Worm (Caenorhabditis elegans) whole organism, L3 larva: ENCODE data around the gene Y55H10A.2.

ENCODE experiments used
- R02D3.7 ChIP-seq: fragments of 150-350 bp; optimal IDR thresholded peaks from 2 replicates; lab custom pipeline; 2014; ENCODE audit warnings: missing biosample characterization, missing genetic modification characterization
- ZK546.5 ChIP-seq: sonication (generic microtip); optimal IDR thresholded peaks from 2 replicates; lab custom pipeline; 2017; ENCODE audit warnings: missing biosample characterization, missing genetic modification characterization
- ama-1 ChIP-seq: fragments of 150-350 bp; optimal IDR thresholded peaks from 2 replicates; lab custom pipeline; 2018
- ceh-16 ChIP-seq: sonication (generic microtip); optimal IDR thresholded peaks from 2 replicates; lab custom pipeline; 2017; ENCODE audit warnings: missing biosample characterization, missing genetic modification characterization
- ceh-28 ChIP-seq: fragments of 150-350 bp; optimal IDR thresholded peaks from 2 replicates; lab custom pipeline; 2014; ENCODE audit warnings: missing biosample characterization, missing genetic modification reagents, missing genetic modification characterization
- ceh-82 ChIP-seq: fragments of 150-350 bp; optimal IDR thresholded peaks from 2 replicates; lab custom pipeline; 2014; ENCODE audit warnings: missing biosample characterization, missing genetic modification characterization
- ceh-9 ChIP-seq: sonication (generic microtip); optimal IDR thresholded peaks from 2 replicates; lab custom pipeline; 2018; ENCODE audit warnings: missing biosample characterization, missing genetic modification characterization
- daf-12 ChIP-seq: fragments of 150-350 bp; optimal IDR thresholded peaks from 2 replicates; lab custom pipeline; 2014; ENCODE audit warnings: missing biosample characterization, missing genetic modification reagents, missing genetic modification characterization
- egl-27 ChIP-seq: sonication (generic microtip); optimal IDR thresholded peaks from 4 replicates; lab custom pipeline; 2017; ENCODE audit warnings: missing biosample characterization, missing genetic modification reagents, missing genetic modification characterization
- egl-5 ChIP-seq: fragments of 150-350 bp; optimal IDR thresholded peaks from 2 replicates; lab custom pipeline; 2017; ENCODE audit warnings: missing biosample characterization, missing genetic modification reagents, missing genetic modification characterization, inconsistent platforms
- elt-1 ChIP-seq: fragments of 150-350 bp; optimal IDR thresholded peaks from 2 replicates; lab custom pipeline; 2014; ENCODE audit warnings: missing biosample characterization, missing genetic modification characterization
- elt-2 ChIP-seq: sonication (generic microtip); optimal IDR thresholded peaks from 2 replicates; lab custom pipeline; 2016; ENCODE audit warnings: missing genetic modification reagents, mild to moderate bottlenecking, missing genetic modification characterization, missing compliant biosample characterization
- eor-1 ChIP-seq, 2 experiments: fragments of 150-350 bp; optimal IDR thresholded peaks; 2 replicates each; lab custom pipeline; 2014 to 2018; ENCODE audit warnings: missing biosample characterization in 2 of 2, missing genetic modification characterization in 2 of 2
- fkh-10 ChIP-seq: sonication (generic microtip); optimal IDR thresholded peaks from 2 replicates; lab custom pipeline; 2017; ENCODE audit warnings: missing biosample characterization, missing genetic modification reagents, missing genetic modification characterization
- fkh-2 ChIP-seq: fragments of 150-350 bp; optimal IDR thresholded peaks from 2 replicates; lab custom pipeline; 2014; ENCODE audit warnings: missing biosample characterization, missing genetic modification reagents, missing genetic modification characterization
- fos-1 ChIP-seq: fragments of 150-350 bp; optimal IDR thresholded peaks from 2 replicates; lab custom pipeline; 2014; ENCODE audit warnings: missing biosample characterization, missing genetic modification characterization
- hmg-11 ChIP-seq: sonication (generic microtip); optimal IDR thresholded peaks from 2 replicates; lab custom pipeline; 2016; ENCODE audit warnings: missing genetic modification characterization, missing compliant biosample characterization
- jun-1 ChIP-seq: fragments of 150-350 bp; optimal IDR thresholded peaks from 2 replicates; lab custom pipeline; 2014; ENCODE audit warnings: missing biosample characterization, missing genetic modification reagents, missing genetic modification characterization
- lin-15B ChIP-seq: fragments of 150-350 bp; optimal IDR thresholded peaks from 2 replicates; lab custom pipeline; 2014; ENCODE audit warnings: missing biosample characterization, missing genetic modification characterization
- lin-39 ChIP-seq: fragments of 150-350 bp; optimal IDR thresholded peaks from 2 replicates; lab custom pipeline; 2018; ENCODE audit warnings: missing biosample characterization, missing genetic modification reagents, missing genetic modification characterization
- lsy-12 ChIP-seq: sonication (generic microtip); optimal IDR thresholded peaks from 2 replicates; lab custom pipeline; 2016; ENCODE audit warnings: mild to moderate bottlenecking, missing genetic modification characterization, missing compliant biosample characterization
- mdl-1 ChIP-seq: fragments of 150-350 bp; optimal IDR thresholded peaks from 2 replicates; lab custom pipeline; 2014; ENCODE audit warnings: missing biosample characterization, missing genetic modification characterization
- mml-1 ChIP-seq: fragments of 150-350 bp; sonication (generic microtip); optimal IDR thresholded peaks from 3 replicates; lab custom pipeline; 2014; ENCODE audit warnings: missing biosample characterization, missing genetic modification characterization
- nfya-1 ChIP-seq: sonication (generic microtip); optimal IDR thresholded peaks from 2 replicates; lab custom pipeline; 2017; ENCODE audit warnings: missing genetic modification characterization, mild to moderate bottlenecking, missing compliant biosample characterization, antibody characterized with exemption, moderate library complexity; ENCODE audit not compliant: insufficient read depth
- nhr-11 ChIP-seq: fragments of 150-350 bp; optimal IDR thresholded peaks from 2 replicates; lab custom pipeline; 2014; ENCODE audit warnings: missing biosample characterization, missing genetic modification characterization
- nhr-23 ChIP-seq: fragments of 150-350 bp; optimal IDR thresholded peaks from 2 replicates; lab custom pipeline; 2014; ENCODE audit warnings: missing biosample characterization, missing genetic modification reagents, missing genetic modification characterization
- nhr-237 ChIP-seq: fragments of 150-350 bp; optimal IDR thresholded peaks from 2 replicates; lab custom pipeline; 2014; ENCODE audit warnings: missing biosample characterization, missing genetic modification characterization
- nhr-25 ChIP-seq: sonication (generic microtip); optimal IDR thresholded peaks from 2 replicates; lab custom pipeline; 2017; ENCODE audit warnings: missing biosample characterization, missing genetic modification characterization
- nhr-28 ChIP-seq: fragments of 150-350 bp; optimal IDR thresholded peaks from 2 replicates; lab custom pipeline; 2014; ENCODE audit warnings: missing biosample characterization, missing genetic modification characterization
- nhr-43 ChIP-seq: sonication (generic microtip); optimal IDR thresholded peaks from 2 replicates; lab custom pipeline; 2016; ENCODE audit warnings: mild to moderate bottlenecking, missing genetic modification characterization, missing compliant biosample characterization; ENCODE audit not compliant: poor library complexity, severe bottlenecking
- nhr-67 ChIP-seq: fragments of 150-350 bp; optimal IDR thresholded peaks from 2 replicates; lab custom pipeline; 2014; ENCODE audit warnings: missing biosample characterization, missing genetic modification characterization
- nhr-76 ChIP-seq: fragments of 150-350 bp; sonication (generic microtip); optimal IDR thresholded peaks from 5 replicates; lab custom pipeline; 2014; ENCODE audit warnings: missing biosample characterization, missing genetic modification characterization
- nhr-77 ChIP-seq: fragments of 150-350 bp; optimal IDR thresholded peaks from 2 replicates; lab custom pipeline; 2014; ENCODE audit warnings: missing biosample characterization, missing genetic modification characterization
- pha-4 ChIP-seq: fragments of 150-350 bp; optimal IDR thresholded peaks from 2 replicates; lab custom pipeline; 2014; ENCODE audit warnings: missing biosample characterization, missing genetic modification reagents, missing genetic modification characterization
- pqm-1 ChIP-seq: fragments of 150-350 bp; optimal IDR thresholded peaks from 2 replicates; lab custom pipeline; 2017; ENCODE audit warnings: missing biosample characterization, missing genetic modification characterization, inconsistent platforms
- skn-1 ChIP-seq: fragments of 150-350 bp; optimal IDR thresholded peaks from 2 replicates; lab custom pipeline; 2014; ENCODE audit warnings: missing biosample characterization, missing genetic modification characterization
- snpc-4 ChIP-seq: fragments of 150-350 bp; optimal IDR thresholded peaks from 2 replicates; lab custom pipeline; 2014; ENCODE audit warnings: missing biosample characterization, missing genetic modification characterization
- tbx-2 ChIP-seq: sonication (generic microtip); optimal IDR thresholded peaks from 2 replicates; lab custom pipeline; 2016; ENCODE audit warnings: mild to moderate bottlenecking, missing genetic modification characterization, missing compliant biosample characterization
- unc-39 ChIP-seq: sonication (generic microtip); optimal IDR thresholded peaks from 4 replicates; lab custom pipeline; 2017; ENCODE audit warnings: missing biosample characterization, missing genetic modification characterization
- unc-62 ChIP-seq: fragments of 150-350 bp; sonication (generic microtip); optimal IDR thresholded peaks from 4 replicates; lab custom pipeline; 2014; ENCODE audit warnings: missing biosample characterization, missing genetic modification reagents, missing genetic modification characterization
- zag-1 ChIP-seq: fragments of 150-350 bp; optimal IDR thresholded peaks from 2 replicates; lab custom pipeline; 2014; ENCODE audit warnings: missing biosample characterization, missing genetic modification characterization
- ztf-11 ChIP-seq: fragments of 150-350 bp; optimal IDR thresholded peaks from 2 replicates; lab custom pipeline; 2014; ENCODE audit warnings: missing biosample characterization, missing genetic modification characterization
- ztf-4 ChIP-seq: fragments of 150-350 bp; optimal IDR thresholded peaks from 2 replicates; lab custom pipeline; 2014; ENCODE audit warnings: missing biosample characterization, missing genetic modification characterization

Gene Y55H10A.2

ce11 chrIV:3385337-3386215 is 22.3 kb downstream of the Y55H10A.2 start, which contains the start of gene mai-2:
Gene mai-2, plus strand, starts transcription at chrIV:3385910.
- TF ChIP-seq nhr-77 (no peak), nhr-237 (tag; lab: Kevin White, UChicago) (no peak), pha-4 (tag; lab: Kevin White, UChicago) (peak; percentile 77), zag-1 (tag; lab: Kevin White, UChicago) (no peak), pqm-1 (tag; lab: Kevin White, UChicago) (no peak), nhr-11 (tag; lab: Kevin White, UChicago) (no peak), hmg-11 (tag; lab: Kevin White, UChicago) (peak; percentile 60), ceh-28 (tag; lab: Kevin White, UChicago) (peak; percentile 30), nhr-67 (tag; lab: Kevin White, UChicago) (no peak), egl-27 (tag; lab: Kevin White, UChicago) (no peak), nhr-25 (tag; lab: Kevin White, UChicago) (peak; percentile 4), eor-1 (tag; optimal IDR thresholded peaks at IDR 0.05; lab: Kevin White, UChicago) (no peak), ama-1 (lab: Kevin White, UChicago) (peak; percentile 82), mml-1 (no peak), lsy-12 (tag; lab: Kevin White, UChicago) (peak; percentile 48), egl-5 (no peak), jun-1 (peak; percentile 57), fkh-10 (GFP tag; lab: Kevin White, UChicago) (no peak), unc-39 (no peak), ZK546.5 (tag; lab: Kevin White, UChicago) (no peak), ceh-82 (no peak), unc-62 (GFP tag; lab: Kevin White, UChicago) (no peak), ztf-11 (no peak), mdl-1 (no peak), ztf-4 (tag; lab: Kevin White, UChicago) (no peak), fkh-2 (no peak), skn-1 (no peak), lin-15B (tag; lab: Kevin White, UChicago) (peak; percentile 72), R02D3.7 (tag; lab: Kevin White, UChicago) (no peak), fos-1 (tag; lab: Kevin White, UChicago) (no peak), elt-2 (tag; lab: Kevin White, UChicago) (peak; percentile 22), lin-39 (tag; lab: Kevin White, UChicago) (no peak), tbx-2 (no peak), elt-1 (tag; lab: Kevin White, UChicago) (no peak), ceh-16 (tag; lab: Kevin White, UChicago) (no peak), daf-12 (tag; lab: Kevin White, UChicago) (no peak), nfya-1 (tag; lab: Kevin White, UChicago) (peak; percentile 76), nhr-28 (tag; lab: Kevin White, UChicago) (no peak), ceh-9 (tag; lab: Kevin White, UChicago) (no peak), nhr-76 (tag; lab: Kevin White, UChicago) (no peak), nhr-43 (tag; lab: Kevin White, UChicago) (no peak), nhr-23 (tag; lab: Kevin White, UChicago) (peak; percentile 56), snpc-4 (tag; lab: Kevin White, UChicago) (no peak)
